Fruit fly (Drosophila melanogaster): ENCODE data around the gene CG42541.
A peak's percentile ranks its signal among the peaks of the same experiment; 100 is the strongest.

The CG42541 gene

dm6 chrX:3871889-3872409, 58.4 kb downstream of the CG42541 start, which contains the start of gene yin:
Gene yin (minus strand): TSS chrX:3871939.
- no peak for TF ChIP-seq dl (GFP tag; optimal IDR thresholded peaks at IDR 0.05; ENCODE audit: insufficient read depth in 1 of 2, partially characterized antibody in 2 of 2)
- no peak for TF ChIP-seq psq (GFP tag; optimal IDR thresholded peaks at IDR 0.05)
- TF ChIP-seq usp (GFP tag; optimal IDR thresholded peaks at IDR 0.05) = no peak
- TF ChIP-seq Hr78 (GFP tag; optimal IDR thresholded peaks at IDR 0.05) = no peak
- TF ChIP-seq Hr83 (GFP tag; optimal IDR thresholded peaks at IDR 0.05; ENCODE audit: poor library complexity, severe bottlenecking) = no peak
- no peak for TF ChIP-seq pan (optimal IDR thresholded peaks at IDR 0.05)

dm6 chrX:3870577-3870976, 59.8 kb downstream of the CG42541 start:
- TF ChIP-seq Jra (GFP tag; optimal IDR thresholded peaks at IDR 0.05) (no peak), Vsx2 (GFP tag; optimal IDR thresholded peaks at IDR 0.05; ENCODE audit: partially characterized antibody) (no peak), Rel (GFP tag; optimal IDR thresholded peaks at IDR 0.05) (no peak), Rel (tag; optimal IDR thresholded peaks at IDR 0.05) (no peak), sv (GFP tag; optimal IDR thresholded peaks at IDR 0.05) (no peak), Myc (optimal IDR thresholded peaks at IDR 0.05) (no peak), dl (GFP tag; optimal IDR thresholded peaks at IDR 0.05; ENCODE audit: insufficient read depth in 1 of 2, partially characterized antibody in 2 of 2) (no peak), Hr78 (GFP tag; optimal IDR thresholded peaks at IDR 0.05) (no peak), Hr83 (GFP tag; optimal IDR thresholded peaks at IDR 0.05; ENCODE audit: poor library complexity, severe bottlenecking) (no peak), br (GFP tag; optimal IDR thresholded peaks at IDR 0.05) (no peak), ey (GFP tag; optimal IDR thresholded peaks at IDR 0.05) (no peak), Mio (GFP tag; optimal IDR thresholded peaks at IDR 0.05) (no peak), pan (optimal IDR thresholded peaks at IDR 0.05) (no peak), psq (GFP tag; optimal IDR thresholded peaks at IDR 0.05) (no peak), h (GFP tag; optimal IDR thresholded peaks at IDR 0.05) (no peak), usp (GFP tag; optimal IDR thresholded peaks at IDR 0.05) (no peak), tai (GFP tag; optimal IDR thresholded peaks at IDR 0.05) (no peak)

dm6 chrX:3869092-3869491, 61.3 kb downstream of the CG42541 start:
- peak; percentile 44 for TF ChIP-seq CrebA (GFP tag; optimal IDR thresholded peaks at IDR 0.05; ENCODE audit: borderline replicate concordance)
- no peak for TF ChIP-seq GATAd (GFP tag; optimal IDR thresholded peaks at IDR 0.05)
- no peak for TF ChIP-seq Rel (GFP tag; optimal IDR thresholded peaks at IDR 0.05)
- TF ChIP-seq Rel (tag; optimal IDR thresholded peaks at IDR 0.05) = peak; percentile 46
- no peak for TF ChIP-seq pan (optimal IDR thresholded peaks at IDR 0.05)
- TF ChIP-seq Jra (GFP tag; optimal IDR thresholded peaks at IDR 0.05) = no peak
- no peak for TF ChIP-seq woc (GFP tag; optimal IDR thresholded peaks at IDR 0.05)

- TF ChIP-seq rgr (GFP tag; optimal IDR thresholded peaks at IDR 0.05) (peak; percentile 97), lola (GFP tag; optimal IDR thresholded peaks at IDR 0.05) (no peak), sv (GFP tag; optimal IDR thresholded peaks at IDR 0.05) (no peak), ey (GFP tag; optimal IDR thresholded peaks at IDR 0.05) (peak; percentile 96), Hnf4 (GFP tag; optimal IDR thresholded peaks at IDR 0.05) (peak; percentile 93), jim (GFP tag; optimal IDR thresholded peaks at IDR 0.05) (no peak), Sp1 (GFP tag; optimal IDR thresholded peaks at IDR 0.05) (peak; percentile 96), CG32264 (GFP tag; optimal IDR thresholded peaks at IDR 0.05) (peak; percentile 93), HLH106 (tag; optimal IDR thresholded peaks at IDR 0.05) (peak; percentile 95), sage (GFP tag; optimal IDR thresholded peaks at IDR 0.05) (peak; percentile 89), dsf (GFP tag; optimal IDR thresholded peaks at IDR 0.05; ENCODE audit: borderline replicate concordance) (peak; percentile 65), Abd-B (GFP tag; optimal IDR thresholded peaks at IDR 0.05) (no peak), OdsH (GFP tag; optimal IDR thresholded peaks at IDR 0.05) (peak; percentile 93), Mio (GFP tag; optimal IDR thresholded peaks at IDR 0.05) (peak; percentile 67), woc (GFP tag; optimal IDR thresholded peaks at IDR 0.05) (peak; percentile 76), Hr78 (GFP tag; optimal IDR thresholded peaks at IDR 0.05) (no peak), Hr83 (GFP tag; optimal IDR thresholded peaks at IDR 0.05; ENCODE audit: poor library complexity, severe bottlenecking) (peak; percentile 87), Jra (GFP tag; optimal IDR thresholded peaks at IDR 0.05) (peak; percentile 73), foxo (GFP tag; optimal IDR thresholded peaks at IDR 0.05) (peak; percentile 60 to 96), N (GFP tag; optimal IDR thresholded peaks at IDR 0.05) (no peak), pan (optimal IDR thresholded peaks at IDR 0.05) (no peak), CG9705 (GFP tag; optimal IDR thresholded peaks at IDR 0.05) (peak; percentile 96), dmrt93B (GFP tag; optimal IDR thresholded peaks at IDR 0.05) (peak; percentile 94), h (GFP tag; optimal IDR thresholded peaks at IDR 0.05) (peak; percentile 95), br (GFP tag; optimal IDR thresholded peaks at IDR 0.05) (peak; percentile 93), fru (GFP tag; optimal IDR thresholded peaks at IDR 0.05) (peak; percentile 93), GATAd (GFP tag; optimal IDR thresholded peaks at IDR 0.05) (peak; percentile 63), dl (GFP tag; optimal IDR thresholded peaks at IDR 0.05; ENCODE audit: insufficient read depth in 1 of 2, partially characterized antibody in 2 of 2) (no peak), brk (GFP tag; optimal IDR thresholded peaks at IDR 0.05) (peak; percentile 81), Dfd (GFP tag; optimal IDR thresholded peaks at IDR 0.05) (no peak), Rel (GFP tag; optimal IDR thresholded peaks at IDR 0.05) (no peak), Rel (tag; optimal IDR thresholded peaks at IDR 0.05) (peak; percentile 77), Dif (GFP tag; optimal IDR thresholded peaks at IDR 0.05; ENCODE audit: partially characterized antibody) (no peak), tai (GFP tag; optimal IDR thresholded peaks at IDR 0.05) (peak; percentile 81), CrebA (GFP tag; optimal IDR thresholded peaks at IDR 0.05; ENCODE audit: borderline replicate concordance) (peak; percentile 63), psq (GFP tag; optimal IDR thresholded peaks at IDR 0.05) (peak; percentile 85)
Measured at dm6 chrX:3868456-3869023, 61.8 kb downstream of the CG42541 start, which contains the start of gene CG2930. Gene CG2930 (plus strand): TSS chrX:3868973.

Data from whole organism, wandering third instar larva.